Fruit fly (Drosophila melanogaster) whole organism, embryonic: ENCODE measurements around the gene Ppox.
A peak's percentile ranks its signal among the peaks of the same experiment; 100 is the strongest.

Experiments
- Aef1 ChIP-seq: fragments of 200-800 bp; sonication (Bioruptor generic); IDR thresholded peaks from 3 replicates; pipeline ENCODE4 v1.3.6; 2022; ENCODE audit warnings: missing biosample characterization, missing genetic modification characterization
- B-H2 ChIP-seq: fragments of 200-800 bp; sonication (Bioruptor generic); optimal IDR thresholded peaks from 2 replicates; lab custom pipeline; 2018; ENCODE audit warnings: missing biosample characterization, mild to moderate bottlenecking, missing genetic modification characterization
- BEAF-32 ChIP-seq: fragments of 200-800 bp; sonication (Bioruptor generic); optimal IDR thresholded peaks from 3 replicates; lab custom pipeline; 2017; ENCODE audit warnings: missing biosample characterization, missing genetic modification characterization, mild to moderate bottlenecking, moderate library complexity, missing genetic modification reagents
- CG12744 ChIP-seq: fragments of 200-800 bp; sonication (Bioruptor generic); optimal IDR thresholded peaks from 2 replicates; lab custom pipeline; 2016; ENCODE audit warnings: missing biosample characterization, missing genetic modification characterization
- CG12942 ChIP-seq: fragments of 200-800 bp; sonication (Bioruptor generic); optimal IDR thresholded peaks from 3 replicates; lab custom pipeline; 2016; ENCODE audit warnings: missing biosample characterization, missing genetic modification characterization
- CG15269 ChIP-seq: fragments of 200-800 bp; sonication (Bioruptor generic); optimal IDR thresholded peaks from 2 replicates; lab custom pipeline; 2018; ENCODE audit warnings: missing biosample characterization, mild to moderate bottlenecking, missing genetic modification characterization, moderate library complexity
- CG15696 ChIP-seq: fragments of 200-800 bp; sonication (Bioruptor generic); optimal IDR thresholded peaks from 2 replicates; lab custom pipeline; 2019; ENCODE audit warnings: missing biosample characterization, mild to moderate bottlenecking, missing genetic modification characterization, moderate library complexity
- CG17186 ChIP-seq: fragments of 200-800 bp; sonication (Bioruptor generic); optimal IDR thresholded peaks from 3 replicates; lab custom pipeline; 2017; ENCODE audit warnings: missing biosample characterization, missing genetic modification reagents, missing genetic modification characterization
- CG18262 ChIP-seq: fragments of 200-800 bp; optimal IDR thresholded peaks from 3 replicates; lab custom pipeline; 2019; ENCODE audit warnings: missing biosample characterization, mild to moderate bottlenecking, missing genetic modification characterization, moderate library complexity
- CG2129 ChIP-seq: fragments of 200-800 bp; sonication (Bioruptor generic); IDR thresholded peaks from 2 replicates; pipeline ENCODE4 v1.3.6; 2022; ENCODE audit warnings: missing biosample characterization, missing genetic modification characterization; ENCODE audit not compliant: partially characterized antibody
- CG2712 ChIP-seq: fragments of 200-800 bp; optimal IDR thresholded peaks from 3 replicates; lab custom pipeline; 2019; ENCODE audit warnings: missing biosample characterization, mild to moderate bottlenecking, missing genetic modification characterization, moderate library complexity
- CG32772 ChIP-seq: fragments of 200-800 bp; sonication (Bioruptor generic); IDR thresholded peaks from 2 replicates; pipeline ENCODE4 v1.3.6; 2022; ENCODE audit warnings: missing biosample characterization, missing genetic modification characterization
- CG3281 ChIP-seq: fragments of 200-800 bp; sonication (Bioruptor generic); optimal IDR thresholded peaks from 3 replicates; lab custom pipeline; 2017; ENCODE audit warnings: missing biosample characterization, mild to moderate bottlenecking, missing genetic modification characterization
- CG33213 ChIP-seq: fragments of 200-800 bp; sonication (Bioruptor generic); optimal IDR thresholded peaks from 3 replicates; lab custom pipeline; 2016; ENCODE audit warnings: missing biosample characterization, missing genetic modification characterization
- CG4617 ChIP-seq: fragments of 200-800 bp; sonication (Bioruptor generic); optimal IDR thresholded peaks from 3 replicates; lab custom pipeline; 2016; ENCODE audit warnings: missing biosample characterization, missing genetic modification characterization, borderline replicate concordance
- CG6683 ChIP-seq: fragments of 200-800 bp; sonication (Bioruptor generic); optimal IDR thresholded peaks from 2 replicates; lab custom pipeline; 2017; ENCODE audit warnings: missing biosample characterization, mild to moderate bottlenecking, missing genetic modification characterization, missing genetic modification reagents
- CG7271 ChIP-seq: fragments of 200-800 bp; sonication (Bioruptor generic); optimal IDR thresholded peaks from 2 replicates; lab custom pipeline; 2018; ENCODE audit warnings: missing biosample characterization, mild to moderate bottlenecking, missing genetic modification characterization, moderate library complexity
- CG7357 ChIP-seq: fragments of 200-800 bp; sonication (Bioruptor generic); IDR thresholded peaks from 3 replicates; pipeline ENCODE4 v1.3.6; 2022; ENCODE audit warnings: missing biosample characterization, missing genetic modification characterization
- CG7839 ChIP-seq: fragments of 200-800 bp; sonication (Bioruptor generic); optimal IDR thresholded peaks from 3 replicates; lab custom pipeline; 2018; ENCODE audit warnings: missing biosample characterization, mild to moderate bottlenecking, missing genetic modification characterization, moderate library complexity
- CG9817 ChIP-seq: fragments of 200-800 bp; sonication (Bioruptor generic); optimal IDR thresholded peaks from 2 replicates; lab custom pipeline; 2018; ENCODE audit warnings: missing biosample characterization, mild to moderate bottlenecking, missing genetic modification characterization, moderate library complexity
- Dbx ChIP-seq: fragments of 200-800 bp; sonication (Bioruptor generic); IDR thresholded peaks from 3 replicates; pipeline ENCODE4 v1.3.6; 2022; ENCODE audit warnings: missing biosample characterization, missing genetic modification characterization
- Dek ChIP-seq: fragments of 200-800 bp; sonication (Bioruptor generic); optimal IDR thresholded peaks from 3 replicates; lab custom pipeline; 2019; ENCODE audit warnings: missing biosample characterization, mild to moderate bottlenecking, missing genetic modification characterization, moderate library complexity
- Fer3 ChIP-seq: fragments of 200-800 bp; sonication (Bioruptor generic); optimal IDR thresholded peaks from 2 replicates; lab custom pipeline; 2018; ENCODE audit warnings: missing biosample characterization, mild to moderate bottlenecking, missing genetic modification characterization, moderate library complexity
- HLH54F ChIP-seq: fragments of 200-800 bp; sonication (Bioruptor generic); optimal IDR thresholded peaks from 3 replicates; lab custom pipeline; 2016; ENCODE audit warnings: missing biosample characterization, missing genetic modification characterization
- Hmx ChIP-seq: fragments of 200-800 bp; sonication (Bioruptor generic); optimal IDR thresholded peaks from 2 replicates; lab custom pipeline; 2016; ENCODE audit warnings: missing biosample characterization, missing genetic modification characterization
- Hsf ChIP-seq: fragments of 200-800 bp; sonication (Bioruptor generic); optimal IDR thresholded peaks from 3 replicates; lab custom pipeline; 2016; ENCODE audit warnings: missing biosample characterization, missing genetic modification characterization
- MTF-1 ChIP-seq: fragments of 200-800 bp; sonication (Bioruptor generic); optimal IDR thresholded peaks from 2 replicates; lab custom pipeline; 2018; ENCODE audit warnings: missing biosample characterization, mild to moderate bottlenecking, missing genetic modification characterization, borderline replicate concordance
- Oaz ChIP-seq: fragments of 200-800 bp; sonication (Bioruptor generic); IDR thresholded peaks from 2 replicates; pipeline ENCODE4 v1.3.6; 2022; ENCODE audit warnings: missing biosample characterization, missing genetic modification characterization
- Pdp1 ChIP-seq, 2 experiments: fragments of 200-800 bp; sonication (Bioruptor generic); optimal IDR thresholded peaks; 3 replicates each; lab custom pipeline; 2016; ENCODE audit warnings: missing biosample characterization in 2 of 2, missing genetic modification characterization in 2 of 2, mild to moderate bottlenecking in 1 of 2, moderate library complexity in 1 of 2
- Tbp ChIP-seq: fragments of >200 bp; optimal IDR thresholded peaks from 2 replicates; lab custom pipeline; 2018; ENCODE audit warnings: missing biosample characterization, missing genetic modification characterization
- Xbp1 ChIP-seq: fragments of 200-800 bp; sonication (Bioruptor generic); optimal IDR thresholded peaks from 3 replicates; lab custom pipeline; 2016; ENCODE audit warnings: missing biosample characterization, mild to moderate bottlenecking, missing genetic modification characterization
- az2 ChIP-seq: fragments of 200-800 bp; sonication (Bioruptor generic); optimal IDR thresholded peaks from 3 replicates; lab custom pipeline; 2016; ENCODE audit warnings: missing biosample characterization, missing genetic modification characterization
- bsh ChIP-seq, 2 experiments: fragments of 200-800 bp; sonication (Bioruptor generic); optimal IDR thresholded peaks; 2 replicates each; lab custom pipeline; 2017 to 2018; ENCODE audit warnings: mild to moderate bottlenecking in 2 of 2, missing biosample characterization in 2 of 2, missing genetic modification characterization in 2 of 2, moderate library complexity in 1 of 2
- cg ChIP-seq: fragments of 200-800 bp; sonication (Bioruptor generic); optimal IDR thresholded peaks from 3 replicates; lab custom pipeline; 2019; ENCODE audit warnings: missing biosample characterization, mild to moderate bottlenecking, missing genetic modification characterization, moderate library complexity
- dimm ChIP-seq: fragments of 200-800 bp; sonication (Bioruptor generic); IDR thresholded peaks from 2 replicates; pipeline ENCODE4 v1.3.6; 2022; ENCODE audit warnings: missing biosample characterization, missing genetic modification characterization
- ems ChIP-seq: fragments of 200-800 bp; sonication (Bioruptor generic); optimal IDR thresholded peaks from 3 replicates; lab custom pipeline; 2016; ENCODE audit warnings: missing biosample characterization, missing genetic modification characterization
- grau ChIP-seq: fragments of 200-800 bp; optimal IDR thresholded peaks from 3 replicates; lab custom pipeline; 2019; ENCODE audit warnings: missing biosample characterization, mild to moderate bottlenecking, missing genetic modification characterization, moderate library complexity
- gsb ChIP-seq: fragments of 200-800 bp; sonication (Bioruptor generic); IDR thresholded peaks from 2 replicates; pipeline ENCODE4 v1.3.6; 2022; ENCODE audit warnings: missing biosample characterization, missing genetic modification characterization
- h ChIP-seq: fragments of >200 bp; optimal IDR thresholded peaks from 2 replicates; lab custom pipeline; 2017
- hbn ChIP-seq: fragments of 200-800 bp; sonication (Bioruptor generic); IDR thresholded peaks from 2 replicates; pipeline ENCODE4 v1.3.6; 2022; ENCODE audit warnings: missing biosample characterization, missing genetic modification characterization; ENCODE audit not compliant: partially characterized antibody
- insv ChIP-seq, 2 experiments: fragments of 200-800 bp; sonication (Bioruptor generic); optimal IDR thresholded peaks; 3 replicates each; lab custom pipeline; 2016 to 2018; ENCODE audit warnings: missing biosample characterization in 2 of 2, missing genetic modification characterization in 2 of 2
- lilli ChIP-seq: fragments of 200-800 bp; sonication (Bioruptor generic); optimal IDR thresholded peaks from 3 replicates; lab custom pipeline; 2016; ENCODE audit warnings: missing biosample characterization, missing genetic modification characterization
- phol ChIP-seq: fragments of 200-800 bp; sonication (Bioruptor generic); optimal IDR thresholded peaks from 3 replicates; lab custom pipeline; 2018; ENCODE audit warnings: missing biosample characterization, mild to moderate bottlenecking, missing genetic modification characterization, moderate library complexity
- sens ChIP-seq: fragments of 200-800 bp; sonication (Bioruptor generic); peaks from one replicate; lab custom pipeline; 2016; ENCODE audit warnings: missing biosample characterization, missing genetic modification characterization
- shn ChIP-seq: fragments of 200-800 bp; sonication (Bioruptor generic); optimal IDR thresholded peaks from 3 replicates; lab custom pipeline; 2016; ENCODE audit warnings: missing biosample characterization, missing genetic modification characterization
- sisA ChIP-seq: fragments of 200-800 bp; sonication (Bioruptor generic); IDR thresholded peaks from 2 replicates; pipeline ENCODE4 v1.3.6; 2022; ENCODE audit warnings: missing biosample characterization, missing genetic modification characterization
- sna ChIP-seq: fragments of 200-800 bp; sonication (Bioruptor generic); IDR thresholded peaks from 2 replicates; pipeline ENCODE4 v1.3.6; 2022; ENCODE audit warnings: missing biosample characterization, missing genetic modification characterization; ENCODE audit not compliant: partially characterized antibody
- sob ChIP-seq: fragments of 200-800 bp; sonication (Bioruptor generic); IDR thresholded peaks from 2 replicates; pipeline ENCODE4 v1.3.6; 2022; ENCODE audit warnings: missing biosample characterization, missing genetic modification characterization
- zen2 ChIP-seq: fragments of 200-800 bp; sonication (Bioruptor generic); IDR thresholded peaks from 3 replicates; pipeline ENCODE4 v1.3.6; 2022; ENCODE audit warnings: missing biosample characterization, missing genetic modification characterization; ENCODE audit not compliant: partially characterized antibody

Gene Ppox

DNA sequence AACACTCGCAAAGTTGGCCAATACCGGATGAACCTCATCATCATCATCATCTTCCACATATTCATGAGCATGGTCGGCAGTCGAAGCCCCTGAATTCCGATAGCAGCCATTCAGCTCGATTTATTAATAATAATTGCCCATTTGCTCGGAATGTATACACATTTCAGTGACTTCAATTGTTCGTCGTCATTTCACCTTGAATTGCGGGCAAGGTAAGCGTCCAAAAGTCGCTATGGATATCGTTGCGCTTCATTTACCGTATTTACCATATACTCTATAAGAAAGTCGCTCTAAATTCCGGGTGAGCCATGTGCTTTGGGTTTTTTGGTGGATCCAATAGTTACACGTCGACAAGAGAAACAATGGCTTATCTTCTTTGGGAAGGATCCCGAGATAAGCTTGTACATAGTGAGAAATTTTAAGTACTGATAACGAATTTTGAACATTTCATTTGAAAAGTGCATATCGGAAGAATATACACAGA lies 35.6 kb downstream of the Ppox start (continued):
- TF ChIP-seq CG3281 (peak; percentile 42), sens (GFP tag; lab: Kevin White, UChicago) (peak; percentile 82), Tbp (GFP tag; lab: Kevin White, UChicago) (no peak), dimm (GFP tag; lab: Robert Waterston, UW) (no peak), CG6683 (GFP tag; lab: Kevin White, UChicago) (no peak), Hsf (GFP tag; lab: Kevin White, UChicago) (peak; percentile 39), cg (GFP tag; lab: Kevin White, UChicago) (peak; percentile 53), CG12744 (peak; percentile 3), CG15696 (peak; percentile 2), CG15269 (peak; percentile 68), az2 (GFP tag; lab: Kevin White, UChicago) (peak; percentile 7), zen2 (GFP tag; lab: Robert Waterston, UW) (no peak), sob (GFP tag; lab: Robert Waterston, UW) (0 out of 2 replicates have a peak, but pooled peaks have one; percentile 8), Fer3 (tag; lab: Kevin White, UChicago) (peak; percentile 33), Xbp1 (GFP tag; lab: Kevin White, UChicago) (peak; percentile 38), Oaz (GFP tag; lab: Robert Waterston, UW) (peak; percentile 44; the same call in 1 of the 2 replicates)
- TF ChIP-seq, all 482 proteins: peak for 108

dm6 chr3R:24625517-24625925 lies 36.1 kb downstream of the Ppox start, which contains the start of the genes Syx18 and atl:
TSS of gene Syx18 (minus strand) at chr3R:24625562.
TSS of gene atl (plus strand) at chr3R:24625671.
- TF ChIP-seq CG7357 (no peak), CG33213 (GFP tag; lab: Kevin White, UChicago) (peak; percentile 75), Dbx (GFP tag; lab: Robert Waterston, UW) (no peak), CG9817 (tag; lab: Kevin White, UChicago) (no peak), phol (tag; lab: Kevin White, UChicago) (peak; percentile 47), hbn (GFP tag; lab: Robert Waterston, UW) (peak; percentile 36; the same call in 1 of the 2 replicates), shn (GFP tag; lab: Kevin White, UChicago) (peak; percentile 17), Dek (tag; lab: Kevin White, UChicago) (peak; percentile 4), CG12744 (no peak), grau (peak; percentile 33), MTF-1 (GFP tag; lab: Kevin White, UChicago) (peak; percentile 43), gsb (no peak), Aef1 (GFP tag; lab: Robert Waterston, UW) (0 out of 3 replicates have a peak, but pooled peaks have one; percentile 14), sna (GFP tag; lab: Robert Waterston, UW) (peak; percentile 54), B-H2 (GFP tag; lab: Kevin White, UChicago) (peak; percentile 30), Hmx (GFP tag; lab: Kevin White, UChicago) (no peak), HLH54F (GFP tag; lab: Kevin White, UChicago) (peak; percentile 15), CG32772 (GFP tag; lab: Robert Waterston, UW) (no peak), lilli (GFP tag; lab: Kevin White, UChicago) (no peak), CG2129 (GFP tag; lab: Robert Waterston, UW) (no peak), CG12942 (GFP tag; lab: Kevin White, UChicago) (no peak), h (lab: Kevin White, UChicago) (no peak), CG4617 (peak; percentile 97), ems (peak; percentile 54), CG2712 (tag; lab: Kevin White, UChicago) (peak; percentile 49), BEAF-32 (GFP tag; lab: Kevin White, UChicago) (peak; percentile 59), bsh (GFP tag; optimal IDR thresholded peaks at IDR 0.05; lab: Kevin White, UChicago) (peak in 1 of 2 experiments; percentile 10), CG18262 (tag; lab: Kevin White, UChicago) (no peak), Pdp1 (GFP tag; optimal IDR thresholded peaks at IDR 0.05; lab: Kevin White, UChicago) (peak; percentile 10 to 38), CG7271 (tag; lab: Kevin White, UChicago) (peak; percentile 11), insv (GFP tag; optimal IDR thresholded peaks at IDR 0.05; lab: Kevin White, UChicago) (peak in 1 of 2 experiments; percentile 45), CG17186 (GFP tag; lab: Kevin White, UChicago) (peak; percentile 48), CG7839 (no peak), sisA (GFP tag; lab: Robert Waterston, UW) (no peak)
